Fruit fly (Drosophila melanogaster): Measurements from ENCODE around the gene AhcyL2.

The AhcyL2 gene

DNA sequence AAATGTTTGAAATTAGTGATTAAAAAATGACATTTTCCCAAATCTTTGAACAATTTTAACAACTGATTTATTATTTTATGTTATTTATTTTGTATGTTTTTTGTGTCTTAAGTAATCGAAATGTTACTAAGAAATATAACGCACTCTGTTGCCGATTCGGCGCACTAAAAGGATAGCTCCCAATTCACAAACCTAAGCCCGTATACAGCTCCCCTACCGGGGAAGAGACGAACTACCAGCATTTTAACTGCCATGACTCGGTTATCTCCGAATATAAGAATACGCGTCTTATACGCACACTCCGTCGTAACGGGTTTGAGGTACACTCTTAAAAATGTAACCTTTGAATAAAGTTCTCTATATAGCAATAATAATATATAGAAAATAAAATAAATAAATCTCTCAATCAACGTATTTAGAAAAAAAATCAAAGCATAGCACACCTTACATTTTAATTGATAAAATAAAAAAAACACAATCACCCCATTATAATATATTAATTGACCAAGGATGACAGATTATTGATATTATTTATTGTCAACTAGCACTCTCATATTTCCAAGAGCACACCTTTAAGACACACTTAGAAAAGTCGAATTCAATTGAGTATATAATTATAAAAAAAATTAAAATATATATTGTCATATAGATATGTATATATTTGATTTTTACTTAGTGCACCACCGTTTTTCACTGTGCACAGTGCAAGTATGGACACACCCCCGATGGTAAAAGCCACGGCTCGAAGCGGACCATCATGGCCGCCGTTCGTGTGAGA is 24.0 kb downstream of the AhcyL2 start (continued):
- TF ChIP-seq CG15696 (tag; optimal IDR thresholded peaks at IDR 0.05) (peak; percentile 83), CG30403 (GFP tag; optimal IDR thresholded peaks at IDR 0.05) (peak; percentile 86), Vsx1 (GFP tag; optimal IDR thresholded peaks at IDR 0.05) (peak; percentile 77), luna (GFP tag; optimal IDR thresholded peaks at IDR 0.05) (no peak), row (GFP tag; IDR thresholded peaks at IDR 0.05) (peak; percentile 89), Dbx (GFP tag; IDR thresholded peaks at IDR 0.05) (peak; percentile 6; the same call in 1 of the 3 replicates), Med (GFP tag) (no peak), sob (GFP tag; IDR thresholded peaks at IDR 0.05) (peak; percentile 17; the same call in 1 of the 2 replicates), fd3F (GFP tag; optimal IDR thresholded peaks at IDR 0.05) (peak; percentile 75), CG14014 (GFP tag; IDR thresholded peaks at IDR 0.05) (peak; percentile 42; the same call in 1 of the 2 replicates), Xrp1 (GFP tag; IDR thresholded peaks at IDR 0.05) (peak; percentile 80), CG3726 (GFP tag; IDR thresholded peaks at IDR 0.05) (0 out of 3 replicates have a peak, but pooled peaks have one; percentile 38), Xbp1 (GFP tag; optimal IDR thresholded peaks at IDR 0.05) (peak; percentile 76), Dek (tag; optimal IDR thresholded peaks at IDR 0.05) (peak; percentile 84), CG11456 (GFP tag; IDR thresholded peaks at IDR 0.05) (peak; percentile 80), ara (GFP tag; IDR thresholded peaks at IDR 0.05) (peak; percentile 54), CG12769 (tag; optimal IDR thresholded peaks at IDR 0.05) (peak; percentile 24), Doc2 (GFP tag; IDR thresholded peaks at IDR 0.05) (no peak), YL-1 (GFP tag; optimal IDR thresholded peaks at IDR 0.05) (peak; percentile 48), chinmo (GFP tag; IDR thresholded peaks at IDR 0.05; ENCODE audit: partially characterized antibody) (0 out of 4 replicates have a peak, but pooled peaks have one; percentile 45), Bdp1 (GFP tag; optimal IDR thresholded peaks at IDR 0.05) (no peak), CG18619 (GFP tag; optimal IDR thresholded peaks at IDR 0.05) (peak; percentile 91), Asciz (GFP tag; optimal IDR thresholded peaks at IDR 0.05) (peak; percentile 82), gfzf (GFP tag; optimal IDR thresholded peaks at IDR 0.05) (peak; percentile 5), Hr3 (GFP tag; optimal IDR thresholded peaks at IDR 0.05) (peak; percentile 87), sim (GFP tag; IDR thresholded peaks at IDR 0.05) (no peak), Atf3 (GFP tag; optimal IDR thresholded peaks at IDR 0.05) (peak; percentile 2), Hmx (GFP tag; optimal IDR thresholded peaks at IDR 0.05) (no peak), CG3407 (GFP tag; optimal IDR thresholded peaks at IDR 0.05) (peak; percentile 80), CG2202 (tag; optimal IDR thresholded peaks at IDR 0.05) (peak; percentile 67), CG6175 (GFP tag; IDR thresholded peaks at IDR 0.05) (no peak), CG5245 (GFP tag; optimal IDR thresholded peaks at IDR 0.05) (peak; percentile 46), sima (GFP tag; optimal IDR thresholded peaks at IDR 0.05) (no peak), lmd (GFP tag; IDR thresholded peaks at IDR 0.05) (peak; percentile 72), CG31365 (tag; optimal IDR thresholded peaks at IDR 0.05) (no peak), CG14965 (GFP tag; optimal IDR thresholded peaks at IDR 0.05; ENCODE audit: borderline replicate concordance) (no peak), CG16863 (GFP tag; optimal IDR thresholded peaks at IDR 0.05) (peak; percentile 33), so (GFP tag; IDR thresholded peaks at IDR 0.05) (peak; percentile 57; the same call in 2 of the 3 replicates), CG10959 (GFP tag; IDR thresholded peaks at IDR 0.05) (peak; percentile 52), Aef1 (GFP tag; IDR thresholded peaks at IDR 0.05) (peak; percentile 26; the same call in 2 of the 3 replicates), bab2 (GFP tag; optimal IDR thresholded peaks at IDR 0.05) (peak; percentile 9), CG6813 (GFP tag; optimal IDR thresholded peaks at IDR 0.05) (peak; percentile 81), Hand (GFP tag; optimal IDR thresholded peaks at IDR 0.05) (peak; percentile 74), Spps (tag; optimal IDR thresholded peaks at IDR 0.05) (peak; percentile 76), yki (optimal IDR thresholded peaks at IDR 0.05) (no peak), dimm (GFP tag; IDR thresholded peaks at IDR 0.05) (no peak), CG17912 (GFP tag; optimal IDR thresholded peaks at IDR 0.05) (peak; percentile 41), h (optimal IDR thresholded peaks at IDR 0.05) (no peak), CG11695 (GFP tag; IDR thresholded peaks at IDR 0.05) (peak; percentile 77; the same call in 2 of the 3 replicates), CG13123 (GFP tag; optimal IDR thresholded peaks at IDR 0.05) (peak; percentile 57)

All from whole organism, embryonic.